Fruit fly (Drosophila melanogaster) Kc167 (cell line): ENCODE results near the gene OS9.

Source experiments
- Myc ChIP-seq: fragments of >200 bp; optimal IDR thresholded peaks from 2 replicates; lab custom pipeline; 2017; ENCODE audit warnings: missing external identifiers
- Sin3A ChIP-seq: fragments of >200 bp; optimal IDR thresholded peaks from 2 replicates; lab custom pipeline; 2018; ENCODE audit warnings: missing external identifiers
- h ChIP-seq: fragments of >200 bp; optimal IDR thresholded peaks from 3 replicates; lab custom pipeline; 2018; ENCODE audit warnings: missing external identifiers
- insv ChIP-seq: fragments of >200 bp; optimal IDR thresholded peaks from 3 replicates; lab custom pipeline; 2018; ENCODE audit warnings: missing external identifiers
- psq ChIP-seq: fragments of >200 bp; optimal IDR thresholded peaks from 2 replicates; lab custom pipeline; 2017; ENCODE audit warnings: missing external identifiers
- ttk ChIP-seq: sonication (Bioruptor generic); optimal IDR thresholded peaks from 2 replicates; lab custom pipeline; 2017; ENCODE audit warnings: missing external identifiers

The OS9 gene

DNA sequence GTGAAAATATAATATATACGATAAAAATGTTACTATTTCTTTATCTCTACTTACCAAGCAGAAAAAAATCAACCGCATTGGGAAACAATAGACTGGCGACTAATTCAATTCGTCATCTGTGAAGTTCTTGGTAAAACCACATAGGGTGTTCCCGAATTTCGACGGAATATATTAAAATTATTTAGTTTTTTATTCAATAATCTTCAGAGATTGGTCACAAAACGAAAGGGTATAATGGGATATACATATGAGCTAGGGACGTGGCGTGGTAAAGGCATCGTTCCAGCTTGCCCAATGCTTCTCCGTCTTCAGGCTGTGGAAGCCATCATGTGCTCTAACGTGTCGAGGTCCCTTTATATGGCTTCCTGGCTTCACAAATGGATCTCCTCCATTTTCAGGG lies 4.7 kb downstream of the OS9 start, which contains the start of gene CG42866:
CG42866 (minus strand) TSS at position 101 of the 400 bp plus-strand sequence.
- TF ChIP-seq h (no peak), psq (lab: Kevin White, UChicago) (no peak), insv (no peak), Myc (no peak), ttk (lab: Kevin White, UChicago) (no peak), Sin3A (lab: Kevin White, UChicago) (no peak)

DNA sequence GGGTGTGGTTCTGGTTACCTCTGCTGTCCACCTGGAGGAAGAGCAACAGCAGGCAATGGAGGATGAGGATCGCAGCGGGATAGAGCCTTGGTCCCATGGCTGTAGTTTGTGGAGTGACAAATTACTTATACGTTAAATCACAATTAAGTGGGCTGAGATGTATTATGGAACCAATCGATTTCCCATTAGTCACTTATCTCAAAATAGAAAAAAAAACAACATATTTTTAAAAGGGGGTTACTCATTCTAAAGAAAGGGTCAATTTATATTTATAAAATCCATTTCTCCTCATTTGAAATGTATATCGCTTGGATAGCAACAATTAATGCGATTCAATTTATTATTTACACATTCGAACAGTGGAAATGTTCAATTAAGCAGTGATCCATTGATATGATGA lies 5.4 kb downstream of the OS9 start, which contains the start of gene CG34051:
CG34051 (minus strand) TSS at position 101 of the 400 bp plus-strand sequence.
- TF ChIP-seq insv (no peak), ttk (lab: Kevin White, UChicago) (no peak), psq (lab: Kevin White, UChicago) (no peak), Sin3A (lab: Kevin White, UChicago) (no peak), Myc (no peak), h (no peak)

DNA sequence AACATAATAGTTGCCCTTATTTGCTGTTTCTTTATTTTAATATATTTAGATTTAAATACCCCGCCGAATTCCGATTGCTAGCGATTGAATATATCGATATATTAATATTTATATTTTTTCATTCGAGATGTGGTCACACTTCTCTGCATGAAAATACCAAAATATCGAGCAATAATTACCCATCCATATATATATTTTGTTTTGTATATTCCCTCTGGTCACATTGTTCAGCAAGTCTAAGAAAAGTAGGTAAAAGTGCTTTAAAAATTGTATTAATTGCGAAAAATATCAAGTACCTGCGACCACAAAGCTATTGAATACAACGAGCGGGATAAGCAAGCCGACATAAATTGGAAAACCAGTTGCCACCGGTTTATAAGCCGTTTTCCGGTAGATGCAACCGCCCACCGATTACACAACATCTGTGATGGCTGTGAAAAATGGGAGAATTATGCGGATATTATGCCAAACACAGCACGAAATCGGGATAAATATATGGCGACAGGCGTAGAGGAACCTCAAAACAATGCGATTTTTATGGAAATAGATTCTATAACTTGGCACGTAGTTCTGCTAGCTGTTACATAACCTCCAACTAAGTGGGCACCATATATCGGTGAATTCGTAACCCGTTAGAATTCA lies 7.7 kb downstream of the OS9 start, which contains the start of gene COX4:
COX4 (plus strand) TSS at position 194 of the 642 bp plus-strand sequence.
- no peak for TF ChIP-seq psq (lab: Kevin White, UChicago)
- TF ChIP-seq h, result no peak
- no peak for TF ChIP-seq Myc
- TF ChIP-seq Sin3A (lab: Kevin White, UChicago), result no peak
- no peak for TF ChIP-seq insv
- no peak for TF ChIP-seq ttk (lab: Kevin White, UChicago)

DNA sequence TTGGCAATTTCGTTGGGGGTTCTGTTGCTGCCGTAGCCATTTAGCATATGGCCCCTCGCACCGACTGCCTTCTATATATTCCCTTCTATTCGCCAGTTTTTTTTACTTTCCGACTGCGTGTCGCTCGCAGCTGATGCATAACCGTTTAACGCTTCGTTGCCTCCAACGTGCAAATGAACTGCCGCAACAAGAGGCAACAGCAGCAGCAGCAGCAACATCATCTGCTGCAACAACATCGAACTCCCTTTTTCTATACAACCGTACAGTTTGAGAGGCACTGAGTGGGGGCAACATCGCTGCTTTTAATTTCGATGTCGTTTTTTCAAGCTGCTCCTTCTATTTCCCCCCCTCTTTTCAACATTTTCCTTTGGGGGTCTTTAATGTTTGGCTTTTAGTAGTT lies 14.1 kb downstream of the OS9 start:
- no peak for TF ChIP-seq insv

DNA sequence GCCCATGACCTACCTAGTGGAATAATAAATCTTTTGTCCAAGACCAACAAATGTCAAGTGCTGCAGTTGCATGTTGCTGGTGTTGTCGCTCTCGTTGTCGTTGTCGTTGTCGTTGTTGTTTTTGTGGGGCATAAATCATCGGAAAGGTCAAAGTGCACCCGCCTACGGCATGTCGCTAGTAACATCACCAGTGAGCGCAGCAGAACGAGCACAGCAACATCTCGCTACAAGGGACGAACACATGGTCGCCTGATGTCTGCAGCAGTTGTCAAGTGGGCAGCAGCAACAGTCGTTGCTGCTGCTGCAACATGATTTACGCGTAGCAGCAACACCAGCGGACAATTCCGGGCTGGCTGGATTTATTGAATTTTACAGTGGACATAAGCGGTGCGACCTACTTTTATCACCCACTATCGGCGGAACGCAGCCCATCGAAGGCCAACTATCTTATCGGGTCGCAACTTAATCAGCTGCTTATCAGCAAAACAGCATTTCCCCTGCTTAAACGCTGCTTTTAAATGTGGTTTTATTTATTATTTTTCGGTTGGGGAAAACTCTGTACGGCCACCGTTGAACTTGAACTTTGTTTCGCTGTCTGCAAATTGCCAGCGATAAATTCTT lies 14.7 kb downstream of the OS9 start:
- TF ChIP-seq ttk (lab: Kevin White, UChicago), result no peak
- TF ChIP-seq insv, result no peak
- no peak for TF ChIP-seq Myc
- no peak for TF ChIP-seq Sin3A (lab: Kevin White, UChicago)
- TF ChIP-seq psq (lab: Kevin White, UChicago), result no peak
- TF ChIP-seq h, result no peak

DNA sequence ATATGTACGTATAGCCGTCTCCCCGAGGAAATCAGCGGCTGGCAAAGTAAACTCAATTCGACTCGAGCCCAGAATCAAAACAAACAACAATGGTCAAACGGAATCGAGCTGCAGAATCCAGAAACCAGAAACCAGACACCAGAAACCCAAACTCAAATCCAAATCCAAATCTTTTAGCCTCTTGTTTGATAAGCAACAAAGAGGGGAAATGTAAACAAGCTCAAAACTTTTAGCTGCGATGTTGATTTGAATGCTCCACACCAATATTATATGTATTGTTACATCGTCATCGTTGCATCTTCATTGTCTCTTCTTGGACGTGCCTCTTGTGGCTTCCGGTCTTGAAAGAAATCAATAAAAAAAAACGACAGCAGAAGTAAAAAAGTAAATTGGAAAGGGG lies 16.7 kb downstream of the OS9 start:
- TF ChIP-seq Sin3A (lab: Kevin White, UChicago) (no peak), Myc (no peak), ttk (lab: Kevin White, UChicago) (no peak), h (no peak), psq (lab: Kevin White, UChicago) (no peak), insv (no peak)

DNA sequence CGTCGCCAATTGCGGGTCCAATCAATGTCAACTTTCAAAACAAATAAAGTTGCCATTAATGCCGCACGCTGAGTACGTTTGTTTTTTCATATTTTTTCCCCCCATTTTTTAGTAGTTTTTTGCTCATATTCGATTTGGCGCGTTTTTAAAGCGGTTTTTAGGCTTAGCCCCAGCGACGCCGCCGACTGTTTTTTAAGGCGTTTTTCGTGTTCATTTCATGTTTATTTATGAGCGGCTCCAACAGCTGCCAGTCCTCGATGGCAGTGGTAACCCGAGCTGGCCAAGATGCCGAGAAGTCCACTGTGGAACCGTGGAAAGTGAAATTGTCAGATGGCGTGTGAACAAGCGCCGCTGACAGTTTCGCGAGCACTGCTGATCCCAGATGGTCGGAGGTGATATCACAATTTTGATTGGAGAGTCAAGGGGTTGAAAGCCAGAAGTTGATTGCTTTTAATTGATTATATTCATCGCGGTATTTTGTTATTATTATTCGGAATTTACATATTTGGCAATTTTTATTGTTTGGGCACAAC lies 18.3 kb downstream of the OS9 start:
- TF ChIP-seq Sin3A (lab: Kevin White, UChicago), result no peak
- TF ChIP-seq psq (lab: Kevin White, UChicago), result no peak
- TF ChIP-seq Myc, result no peak
- TF ChIP-seq ttk (lab: Kevin White, UChicago), result no peak
- no peak for TF ChIP-seq insv
- TF ChIP-seq h, result no peak

DNA sequence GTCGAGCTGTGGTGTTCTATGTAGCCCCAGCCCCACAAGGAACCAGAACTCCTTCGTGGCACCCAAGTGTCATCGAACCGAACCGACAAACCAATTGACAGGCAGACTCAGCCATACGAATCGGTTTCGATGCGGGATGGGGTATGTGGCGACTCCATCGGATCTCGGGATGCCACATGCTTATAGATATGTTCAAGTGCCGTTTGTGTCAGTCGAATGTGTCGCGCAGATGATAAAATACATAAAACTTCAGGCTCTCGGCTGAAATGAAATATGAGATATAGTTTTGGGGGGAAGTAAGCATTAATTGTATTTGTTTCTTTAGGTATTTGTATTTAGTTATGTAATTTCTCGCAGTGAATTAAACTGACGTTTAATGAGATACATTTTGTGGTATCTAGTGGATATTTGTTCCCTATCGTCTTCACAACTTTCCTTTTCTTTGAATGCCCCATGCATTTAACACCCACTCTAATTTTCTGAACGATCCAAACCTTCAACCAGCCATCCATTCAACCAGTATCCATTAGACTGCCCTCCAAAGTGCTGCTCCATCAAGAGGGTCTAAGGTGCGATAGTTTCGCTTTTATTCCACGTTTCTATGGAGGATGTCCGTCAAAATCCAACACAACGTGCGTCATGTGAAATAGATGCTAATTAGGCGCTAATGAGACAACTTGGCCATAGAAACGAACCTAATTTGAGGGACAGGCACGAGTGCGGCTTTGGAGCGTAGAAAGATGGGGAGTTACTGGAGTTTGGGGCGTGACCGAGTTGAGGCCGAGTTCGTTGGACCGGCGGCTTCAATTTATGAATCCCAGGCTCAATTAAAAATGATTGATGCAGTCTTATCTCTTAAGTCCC lies 21.8 kb downstream of the OS9 start:
- no peak for TF ChIP-seq Sin3A (lab: Kevin White, UChicago)
- no peak for TF ChIP-seq ttk (lab: Kevin White, UChicago)
- TF ChIP-seq h, result no peak
- TF ChIP-seq Myc, result no peak
- no peak for TF ChIP-seq insv
- no peak for TF ChIP-seq psq (lab: Kevin White, UChicago)

DNA sequence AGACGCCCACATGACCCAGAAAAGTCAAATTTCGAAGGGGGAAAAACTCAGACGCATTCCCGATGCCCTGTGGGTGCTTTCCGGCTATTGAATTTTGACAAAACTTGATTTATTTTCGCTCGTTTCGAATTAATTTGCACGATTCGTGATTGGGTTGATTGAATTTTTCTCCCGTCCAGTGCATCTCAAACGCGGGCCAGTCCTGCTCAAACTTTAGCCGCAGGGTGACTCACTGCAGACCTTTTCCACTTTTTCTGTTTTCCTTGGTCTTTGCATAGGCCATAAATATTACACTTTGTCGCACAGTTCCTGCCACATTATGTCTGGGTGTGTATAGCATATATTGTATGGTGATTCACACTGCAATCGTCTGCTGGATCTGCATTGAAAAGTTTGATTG lies 23.2 kb downstream of the OS9 start:
- TF ChIP-seq Myc (no peak), h (no peak), Sin3A (lab: Kevin White, UChicago) (no peak), insv (no peak), ttk (lab: Kevin White, UChicago) (no peak), psq (lab: Kevin White, UChicago) (no peak)

DNA sequence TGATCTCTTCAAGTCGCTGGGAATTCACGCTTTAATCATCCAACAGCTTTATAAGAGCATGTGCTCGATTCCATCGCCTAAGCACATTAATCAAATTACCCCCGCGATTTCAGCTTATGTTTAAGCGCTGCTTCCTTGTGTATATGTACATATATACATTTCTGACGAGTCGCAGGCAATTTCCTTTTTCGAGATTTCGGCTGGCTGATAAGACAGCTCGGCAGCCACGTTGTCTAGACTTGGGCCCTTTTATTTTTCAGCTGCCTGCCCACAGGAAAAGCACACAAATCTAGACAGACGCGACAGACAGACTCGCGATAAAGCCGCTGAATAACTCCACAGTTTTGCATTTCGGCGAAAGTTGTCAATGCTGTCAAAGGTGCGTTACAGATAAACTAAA lies 23.8 kb downstream of the OS9 start:
- TF ChIP-seq insv, result no peak
- TF ChIP-seq psq (lab: Kevin White, UChicago), result no peak
- TF ChIP-seq ttk (lab: Kevin White, UChicago), result no peak
- no peak for TF ChIP-seq Myc
- TF ChIP-seq Sin3A (lab: Kevin White, UChicago), result no peak
- TF ChIP-seq h, result no peak

DNA sequence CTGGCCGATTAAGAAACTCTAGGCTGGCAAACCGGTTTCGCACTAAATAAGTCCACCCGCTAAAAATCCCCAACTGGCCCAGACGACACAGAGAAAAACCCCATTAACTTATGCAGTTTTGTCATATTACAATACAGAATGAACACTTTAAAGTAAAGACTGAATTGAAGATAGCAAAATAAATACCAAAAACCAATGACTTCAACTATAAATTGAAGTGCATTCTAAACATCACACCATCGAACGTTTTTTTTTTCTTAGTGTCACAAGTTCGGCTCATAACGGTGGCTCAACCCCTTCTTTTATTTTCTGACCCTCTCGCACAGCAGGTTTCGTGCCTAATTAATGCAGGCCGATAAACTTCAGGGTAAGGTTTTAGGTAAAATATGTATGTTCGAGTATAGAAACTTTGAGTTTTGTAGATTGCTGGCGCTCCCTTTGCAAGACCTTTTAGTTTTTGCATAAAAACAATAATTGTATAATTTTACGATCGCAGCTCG lies 24.9 kb downstream of the OS9 start:
- no peak for TF ChIP-seq Sin3A (lab: Kevin White, UChicago)
- TF ChIP-seq insv, result no peak
- TF ChIP-seq psq (lab: Kevin White, UChicago), result no peak
- no peak for TF ChIP-seq h
- TF ChIP-seq ttk (lab: Kevin White, UChicago), result no peak
- no peak for TF ChIP-seq Myc

DNA sequence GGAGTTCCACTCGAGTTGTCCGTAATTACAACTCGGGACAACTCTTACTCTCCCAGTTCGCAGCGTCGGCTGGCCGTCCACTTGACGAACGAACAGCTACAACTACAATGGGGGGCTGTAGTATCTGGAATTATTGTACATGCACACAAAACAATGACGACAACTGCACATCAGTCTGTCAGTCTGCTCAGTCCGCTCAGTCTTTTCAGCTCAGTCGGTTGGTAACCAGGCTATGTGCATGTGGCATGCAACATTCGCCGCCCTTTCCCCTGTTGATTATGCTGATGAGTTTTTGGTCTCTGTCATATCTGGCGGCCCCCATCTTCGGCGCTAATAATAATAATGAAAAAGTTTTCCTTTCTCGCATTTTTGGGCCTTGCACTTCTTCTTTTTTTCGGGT lies 26.3 kb downstream of the OS9 start:
- TF ChIP-seq psq (lab: Kevin White, UChicago) (no peak), ttk (lab: Kevin White, UChicago) (no peak), h (no peak), Sin3A (lab: Kevin White, UChicago) (no peak), Myc (no peak), insv (no peak)
